Worm (Caenorhabditis elegans) whole organism, L1 larva: ENCODE measurements around the gene F19C6.5.

ENCODE experiments used
- C04F5.9 ChIP-seq: sonication (generic microtip); optimal IDR thresholded peaks from 2 replicates; lab custom pipeline; 2016; ENCODE audit warnings: missing genetic modification characterization, missing compliant biosample characterization
- C16A3.4 ChIP-seq: fragments of 150-350 bp; optimal IDR thresholded peaks from 2 replicates; lab custom pipeline; 2014; ENCODE audit warnings: missing biosample characterization, missing genetic modification characterization
- C34B4.2 ChIP-seq: sonication (generic microtip); optimal IDR thresholded peaks from 2 replicates; lab custom pipeline; 2017; ENCODE audit warnings: mild to moderate bottlenecking, missing genetic modification characterization, missing compliant biosample characterization
- alr-1 ChIP-seq: fragments of 200-800 bp; sonication (Bioruptor generic); optimal IDR thresholded peaks from 2 replicates; lab custom pipeline; 2018; ENCODE audit warnings: borderline replicate concordance, mild to moderate bottlenecking, missing genetic modification characterization, missing compliant biosample characterization
- blmp-1 ChIP-seq: fragments of 150-350 bp; optimal IDR thresholded peaks from 2 replicates; lab custom pipeline; 2014; ENCODE audit warnings: missing biosample characterization, missing genetic modification characterization
- ceh-63 ChIP-seq: fragments of 200-800 bp; sonication (Bioruptor generic); optimal IDR thresholded peaks from 2 replicates; lab custom pipeline; 2018; ENCODE audit warnings: mild to moderate bottlenecking, missing genetic modification characterization, missing compliant biosample characterization
- ceh-88 ChIP-seq: fragments of 200-800 bp; sonication (Bioruptor generic); IDR thresholded peaks from 2 replicates; pipeline ENCODE4 v1.3.6; 2022; ENCODE audit warnings: missing genetic modification characterization, missing compliant biosample characterization
- ceh-90 ChIP-seq: sonication (generic microtip); optimal IDR thresholded peaks from 2 replicates; lab custom pipeline; 2016; ENCODE audit warnings: missing genetic modification characterization, missing compliant biosample characterization
- dpl-1 ChIP-seq, 3 experiments: fragments of 150-350 bp in 2 of 3; sonication (generic microtip) in 1 of 3; optimal IDR thresholded peaks; 2 replicates each; lab custom pipeline; 2014 to 2017; ENCODE audit warnings: missing biosample characterization in 3 of 3, missing genetic modification characterization in 3 of 3, missing genetic modification reagents in 3 of 3
- dsc-1 ChIP-seq: sonication (generic microtip); optimal IDR thresholded peaks from 2 replicates; lab custom pipeline; 2016; ENCODE audit warnings: mild to moderate bottlenecking, missing genetic modification characterization, missing compliant biosample characterization
- efl-3 ChIP-seq: fragments of 200-800 bp; sonication (Bioruptor generic); optimal IDR thresholded peaks from 2 replicates; lab custom pipeline; 2018; ENCODE audit warnings: mild to moderate bottlenecking, missing genetic modification characterization, missing compliant biosample characterization
- egl-27 ChIP-seq, 2 experiments: fragments of 150-350 bp in 1 of 2; sonication (generic microtip); optimal IDR thresholded peaks; 3 replicates each; lab custom pipeline; 2017 to 2018; ENCODE audit warnings: missing biosample characterization in 2 of 2, missing genetic modification characterization in 2 of 2, missing genetic modification reagents in 2 of 2
- elt-2 ChIP-seq: sonication (generic microtip); optimal IDR thresholded peaks from 2 replicates; lab custom pipeline; 2016; ENCODE audit warnings: missing genetic modification characterization, mild to moderate bottlenecking, inconsistent platforms, missing compliant biosample characterization, missing genetic modification reagents
- fos-1 ChIP-seq: fragments of 150-350 bp; optimal IDR thresholded peaks from 2 replicates; lab custom pipeline; 2014; ENCODE audit warnings: missing biosample characterization, missing genetic modification characterization
- grh-1 ChIP-seq: fragments of 200-800 bp; sonication (Bioruptor generic); IDR thresholded peaks from 2 replicates; pipeline ENCODE4 v1.3.6; 2022; ENCODE audit warnings: missing genetic modification reagents, missing genetic modification characterization, missing compliant biosample characterization
- hlh-17 ChIP-seq: fragments of 200-800 bp; sonication (Bioruptor generic); optimal IDR thresholded peaks from 2 replicates; lab custom pipeline; 2018; ENCODE audit warnings: missing genetic modification characterization, mild to moderate bottlenecking, missing compliant biosample characterization, moderate library complexity, borderline replicate concordance
- hpl-2 ChIP-seq: fragments of 150-350 bp; optimal IDR thresholded peaks from 2 replicates; lab custom pipeline; 2014; ENCODE audit warnings: missing biosample characterization, missing genetic modification reagents, missing genetic modification characterization
- jun-1 ChIP-seq: fragments of 150-350 bp; optimal IDR thresholded peaks from 2 replicates; lab custom pipeline; 2014; ENCODE audit warnings: missing biosample characterization, missing genetic modification reagents, missing genetic modification characterization
- lin-13 ChIP-seq: fragments of 150-350 bp; optimal IDR thresholded peaks from 2 replicates; lab custom pipeline; 2014; ENCODE audit warnings: missing biosample characterization, missing genetic modification reagents, missing genetic modification characterization
- lin-14 ChIP-seq: fragments of 200-800 bp; sonication (Bioruptor generic); optimal IDR thresholded peaks from 2 replicates; lab custom pipeline; 2018; ENCODE audit warnings: mild to moderate bottlenecking, missing genetic modification characterization, moderate library complexity, missing compliant biosample characterization
- lin-15B ChIP-seq: fragments of 150-350 bp; sonication (generic microtip); optimal IDR thresholded peaks from 3 replicates; lab custom pipeline; 2014; ENCODE audit warnings: missing biosample characterization, missing genetic modification characterization
- lin-35 ChIP-seq, 2 experiments: fragments of 150-350 bp; optimal IDR thresholded peaks; 2 replicates each; lab custom pipeline; 2014; ENCODE audit warnings: missing biosample characterization in 2 of 2, missing genetic modification characterization in 2 of 2, missing genetic modification reagents in 2 of 2
- lin-39 ChIP-seq: fragments of 150-350 bp; optimal IDR thresholded peaks from 2 replicates; lab custom pipeline; 2014; ENCODE audit warnings: missing biosample characterization, missing genetic modification reagents, missing genetic modification characterization
- lir-3 ChIP-seq: sonication (generic microtip); optimal IDR thresholded peaks from 2 replicates; lab custom pipeline; 2016; ENCODE audit warnings: mild to moderate bottlenecking, missing genetic modification characterization, moderate library complexity, missing compliant biosample characterization; ENCODE audit not compliant: poor library complexity
- lsy-2 ChIP-seq, 2 experiments: fragments of 150-350 bp; optimal IDR thresholded peaks; 2 replicates each; lab custom pipeline; 2014; ENCODE audit warnings: missing biosample characterization in 2 of 2, missing genetic modification characterization in 2 of 2
- mdl-1 ChIP-seq, 2 experiments: fragments of 150-350 bp; optimal IDR thresholded peaks; 2 replicates each; lab custom pipeline; 2014 to 2017; ENCODE audit warnings: missing biosample characterization in 2 of 2, missing genetic modification characterization in 2 of 2, inconsistent platforms in 1 of 2
- mef-2 ChIP-seq: fragments of 150-350 bp; optimal IDR thresholded peaks from 2 replicates; lab custom pipeline; 2014; ENCODE audit warnings: missing biosample characterization, missing genetic modification characterization
- mep-1 ChIP-seq: fragments of 150-350 bp; optimal IDR thresholded peaks from 2 replicates; lab custom pipeline; 2014; ENCODE audit warnings: missing biosample characterization, missing genetic modification characterization
- nhr-12 ChIP-seq: sonication (generic microtip); optimal IDR thresholded peaks from 2 replicates; lab custom pipeline; 2017; ENCODE audit warnings: missing biosample characterization, missing genetic modification characterization
- nhr-19 ChIP-seq: fragments of 200-800 bp; sonication (Bioruptor generic); conservative IDR thresholded peaks from 2 replicates; pipeline ENCODE4 v1.3.6; 2022; ENCODE audit warnings: missing genetic modification characterization, missing compliant biosample characterization
- nhr-20 ChIP-seq: sonication (generic microtip); optimal IDR thresholded peaks from 2 replicates; lab custom pipeline; 2016; ENCODE audit warnings: mild to moderate bottlenecking, missing genetic modification characterization, missing compliant biosample characterization
- nhr-237 ChIP-seq: fragments of 150-350 bp; optimal IDR thresholded peaks from 2 replicates; lab custom pipeline; 2014; ENCODE audit warnings: missing biosample characterization, missing genetic modification characterization
- nhr-47 ChIP-seq: sonication (generic microtip); optimal IDR thresholded peaks from 2 replicates; lab custom pipeline; 2016; ENCODE audit warnings: mild to moderate bottlenecking, missing genetic modification characterization, moderate library complexity, missing compliant biosample characterization
- nhr-71 ChIP-seq: sonication (generic microtip); optimal IDR thresholded peaks from 2 replicates; lab custom pipeline; 2016; ENCODE audit warnings: mild to moderate bottlenecking, missing genetic modification characterization, moderate library complexity, missing compliant biosample characterization
- pag-3 ChIP-seq: sonication (generic microtip); optimal IDR thresholded peaks from 2 replicates; lab custom pipeline; 2017; ENCODE audit warnings: missing genetic modification characterization, mild to moderate bottlenecking, missing compliant biosample characterization, antibody characterized with exemption, borderline replicate concordance; ENCODE audit not compliant: insufficient read depth
- pax-3 ChIP-seq: fragments of 200-800 bp; sonication (Bioruptor generic); optimal IDR thresholded peaks from 2 replicates; lab custom pipeline; 2018; ENCODE audit warnings: mild to moderate bottlenecking, missing genetic modification characterization, moderate library complexity, missing compliant biosample characterization
- skn-1 ChIP-seq: fragments of 150-350 bp; optimal IDR thresholded peaks from 2 replicates; lab custom pipeline; 2014; ENCODE audit warnings: missing biosample characterization, missing genetic modification characterization
- snu-23 ChIP-seq: sonication (generic microtip); optimal IDR thresholded peaks from 2 replicates; lab custom pipeline; 2016; ENCODE audit warnings: missing genetic modification characterization, missing compliant biosample characterization
- sptf-1 ChIP-seq: fragments of 150-350 bp; optimal IDR thresholded peaks from 2 replicates; lab custom pipeline; 2014; ENCODE audit warnings: missing biosample characterization, missing genetic modification characterization
- sup-37 ChIP-seq: fragments of 200-800 bp; sonication (Bioruptor generic); optimal IDR thresholded peaks from 2 replicates; lab custom pipeline; 2018; ENCODE audit warnings: mild to moderate bottlenecking, missing genetic modification characterization, missing compliant biosample characterization
- tbx-2 ChIP-seq: sonication (generic microtip); optimal IDR thresholded peaks from 2 replicates; lab custom pipeline; 2016; ENCODE audit warnings: missing genetic modification characterization, missing compliant biosample characterization
- tlp-1 ChIP-seq: fragments of 150-350 bp; optimal IDR thresholded peaks from 2 replicates; lab custom pipeline; 2014; ENCODE audit warnings: missing biosample characterization, missing genetic modification characterization
- unc-62 ChIP-seq: fragments of 150-350 bp; optimal IDR thresholded peaks from 2 replicates; lab custom pipeline; 2014; ENCODE audit warnings: missing biosample characterization, missing genetic modification reagents, missing genetic modification characterization
- unc-86 ChIP-seq: sonication (generic microtip); optimal IDR thresholded peaks from 2 replicates; lab custom pipeline; 2016; ENCODE audit warnings: missing genetic modification characterization, missing compliant biosample characterization
- unc-98 ChIP-seq: fragments of 200-800 bp; sonication (Bioruptor generic); IDR thresholded peaks from 2 replicates; pipeline ENCODE4 v1.3.6; 2022; ENCODE audit warnings: missing genetic modification characterization, missing compliant biosample characterization
- xbp-1 ChIP-seq: sonication (generic microtip); optimal IDR thresholded peaks from 2 replicates; lab custom pipeline; 2016; ENCODE audit warnings: missing genetic modification characterization, missing compliant biosample characterization
- zip-4 ChIP-seq: fragments of 200-800 bp; sonication (Bioruptor generic); optimal IDR thresholded peaks from 2 replicates; lab custom pipeline; 2018; ENCODE audit warnings: mild to moderate bottlenecking, missing genetic modification characterization, moderate library complexity, missing compliant biosample characterization
- ztf-11 ChIP-seq, 2 experiments: sonication (generic microtip); optimal IDR thresholded peaks; 2 replicates each; lab custom pipeline; 2016 to 2017; ENCODE audit warnings: missing genetic modification characterization in 2 of 2, missing biosample characterization in 1 of 2, missing compliant biosample characterization in 1 of 2

F19C6.5 gene

ce11 chrX:9997344-9997743 is 12.6 kb upstream of the F19C6.5 start:
- TF ChIP-seq snu-23 (GFP tag; lab: Kevin White, UChicago), result no peak
- TF ChIP-seq mef-2 (tag; lab: Kevin White, UChicago), result no peak
- no peak for TF ChIP-seq nhr-237 (tag; lab: Kevin White, UChicago)
- TF ChIP-seq unc-98 (GFP tag; lab: Robert Waterston, UW), result no peak
- no peak for TF ChIP-seq C34B4.2 (tag; lab: Kevin White, UChicago)
- TF ChIP-seq efl-3, result no peak

ce11 chrX:9993100-9993499 is 8.4 kb upstream of the F19C6.5 start:
- no peak for TF ChIP-seq ceh-63 (GFP tag; lab: Kevin White, UChicago)
- TF ChIP-seq hlh-17, result no peak
- TF ChIP-seq C04F5.9 (tag; lab: Kevin White, UChicago), result no peak
- no peak for TF ChIP-seq grh-1 (GFP tag; lab: Robert Waterston, UW)
- no peak for TF ChIP-seq fos-1 (tag; lab: Kevin White, UChicago)
- TF ChIP-seq lin-14, result peak; percentile 36
- TF ChIP-seq tlp-1, result no peak
- no peak for TF ChIP-seq hpl-2
- TF ChIP-seq xbp-1 (tag; lab: Kevin White, UChicago), result no peak
- no peak for TF ChIP-seq lin-15B (tag; lab: Kevin White, UChicago)
- TF ChIP-seq ceh-88 (GFP tag; lab: Robert Waterston, UW), result no peak
- TF ChIP-seq nhr-12 (tag; lab: Kevin White, UChicago), result no peak
- TF ChIP-seq mep-1 (tag; lab: Kevin White, UChicago), result no peak
- TF ChIP-seq pax-3, result no peak
- TF ChIP-seq egl-27 (tag; optimal IDR thresholded peaks at IDR 0.05; lab: Kevin White, UChicago), result no peak
- peak; percentile 5 for TF ChIP-seq nhr-47 (tag; lab: Kevin White, UChicago)
- no peak for TF ChIP-seq lsy-2 (tag; optimal IDR thresholded peaks at IDR 0.05; lab: Kevin White, UChicago)
- TF ChIP-seq lir-3 (tag; lab: Kevin White, UChicago), result no peak
- peak; percentile 1 for TF ChIP-seq snu-23 (GFP tag; lab: Kevin White, UChicago)
- no peak for TF ChIP-seq unc-86
- TF ChIP-seq nhr-20 (tag; lab: Kevin White, UChicago), result peak; percentile 34
- TF ChIP-seq zip-4, result no peak
- no peak for TF ChIP-seq ztf-11 (tag; optimal IDR thresholded peaks at IDR 0.05; lab: Kevin White, UChicago)
- no peak for TF ChIP-seq skn-1
- TF ChIP-seq C34B4.2 (tag; lab: Kevin White, UChicago), result no peak
- TF ChIP-seq jun-1 (tag; lab: Kevin White, UChicago), result no peak
- peak; percentile 5 for TF ChIP-seq nhr-71 (tag; lab: Kevin White, UChicago)
- TF ChIP-seq sptf-1 (tag; lab: Kevin White, UChicago), result no peak
- TF ChIP-seq lin-35 (GFP tag; optimal IDR thresholded peaks at IDR 0.05; lab: Kevin White, UChicago), result peak in 1 of 2 experiments; percentile 34
- peak; percentile 70 for TF ChIP-seq elt-2 (tag; lab: Kevin White, UChicago)
- no peak for TF ChIP-seq nhr-19 (GFP tag; lab: Robert Waterston, UW)

ce11 chrX:9988884-9989283 is 4.1 kb upstream of the F19C6.5 start:
- TF ChIP-seq unc-86 (no peak), lin-14 (peak; percentile 6)

ce11 chrX:9987166-9987565 is 2.4 kb upstream of the F19C6.5 start:
- TF ChIP-seq sup-37 (GFP tag; lab: Kevin White, UChicago) (no peak), lir-3 (tag; lab: Kevin White, UChicago) (no peak), elt-2 (tag; lab: Kevin White, UChicago) (no peak), C04F5.9 (tag; lab: Kevin White, UChicago) (no peak), unc-62 (GFP tag; lab: Kevin White, UChicago) (no peak), C16A3.4 (tag; lab: Kevin White, UChicago) (no peak), jun-1 (tag; lab: Kevin White, UChicago) (no peak), dpl-1 (GFP tag; optimal IDR thresholded peaks at IDR 0.05; lab: Kevin White, UChicago) (no peak), pag-3 (tag; lab: Kevin White, UChicago) (no peak), ceh-90 (tag; lab: Kevin White, UChicago) (no peak), lin-13 (no peak), tbx-2 (tag; lab: Kevin White, UChicago) (no peak), blmp-1 (tag; lab: Kevin White, UChicago) (no peak), dsc-1 (tag; lab: Kevin White, UChicago) (no peak), alr-1 (tag; lab: Kevin White, UChicago) (no peak), lin-39 (tag; lab: Kevin White, UChicago) (no peak), mdl-1 (tag; optimal IDR thresholded peaks at IDR 0.05; lab: Kevin White, UChicago) (no peak), lin-15B (tag; lab: Kevin White, UChicago) (no peak)
